Fruit fly (Drosophila melanogaster) S2 (cell line): ENCODE data around the gene CG2186.

Experiments used
- CG8478 ChIP-seq: fragments of >200 bp; optimal IDR thresholded peaks from 2 replicates; lab custom pipeline; 2018
- CTCF ChIP-seq, 2 experiments: fragments of >200 bp; optimal IDR thresholded peaks; 2 replicates each; lab custom pipeline; 2018

dm6 chrX:10883740-10884139 is 26.3 kb downstream of the CG2186 start:
- TF ChIP-seq CG8478 (lab: Kevin White, UChicago) (no peak), CTCF (optimal IDR thresholded peaks at IDR 0.05; lab: Kevin White, UChicago) (no peak)
